Fruit fly (Drosophila melanogaster): ENCODE measurements around the gene bru3.

bru3 gene

DNA sequence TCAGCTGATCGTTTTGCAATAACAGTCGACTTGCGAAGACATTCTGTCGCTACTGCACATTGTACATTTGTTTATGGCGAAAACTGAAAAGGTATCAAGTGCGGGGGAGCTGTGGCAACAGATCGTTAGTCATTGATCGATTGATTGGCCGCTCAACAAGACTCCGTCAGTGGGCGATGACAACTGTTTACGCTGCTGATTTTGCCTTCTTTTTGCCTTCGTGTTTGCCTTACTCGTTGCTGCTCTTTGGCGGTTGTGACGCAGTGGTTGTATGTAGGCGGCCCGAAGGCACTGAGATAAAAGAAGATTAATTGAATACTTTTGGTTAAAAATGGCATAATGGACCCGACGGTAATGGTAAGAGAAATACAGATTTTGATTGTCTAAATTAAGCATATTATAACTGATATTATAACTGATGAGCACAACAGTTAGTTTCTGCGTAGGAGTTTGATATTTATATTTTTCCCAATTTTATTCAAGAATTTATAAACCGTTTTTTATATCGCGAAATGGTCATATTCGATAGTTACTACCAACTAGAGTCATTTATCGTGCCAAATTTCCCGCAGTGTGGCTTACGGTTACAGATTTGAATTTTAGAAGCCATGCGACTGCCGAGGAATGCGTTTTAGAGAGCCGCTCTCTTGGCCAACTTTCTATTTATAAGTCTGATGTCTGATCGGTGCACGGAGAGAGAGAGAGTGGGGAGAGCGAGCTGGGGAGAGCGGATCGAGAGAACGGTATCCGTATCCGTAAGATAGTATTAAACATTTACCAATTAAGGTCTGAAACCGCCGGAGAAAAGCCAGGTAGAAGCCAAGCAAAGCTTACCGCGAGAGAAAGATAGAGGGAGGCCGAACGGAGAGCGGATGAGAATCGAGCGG is 326.4 kb downstream of the bru3 start (continued):
- TF ChIP-seq Elba2 (GFP tag; optimal IDR thresholded peaks at IDR 0.05) (no peak), sens-2 (GFP tag; IDR thresholded peaks at IDR 0.05) (no peak; the same call in 1 of the 2 replicates), Asciz (GFP tag; optimal IDR thresholded peaks at IDR 0.05) (peak; percentile 94), vvl (GFP tag; IDR thresholded peaks at IDR 0.05) (peak; percentile 89), nerfin-1 (tag; optimal IDR thresholded peaks at IDR 0.05) (peak; percentile 83), fd96Cb (tag; optimal IDR thresholded peaks at IDR 0.05) (peak; percentile 93), fd3F (GFP tag; optimal IDR thresholded peaks at IDR 0.05) (peak; percentile 80), stc (GFP tag; IDR thresholded peaks at IDR 0.05) (peak; percentile 82), danr (GFP tag; IDR thresholded peaks at IDR 0.05) (peak; percentile 82), CG8388 (GFP tag; optimal IDR thresholded peaks at IDR 0.05) (peak; percentile 90), Ada2b (GFP tag; IDR thresholded peaks at IDR 0.05) (peak; percentile 84), dpn (GFP tag; optimal IDR thresholded peaks at IDR 0.05) (peak; percentile 72 to 88), slbo (GFP tag; IDR thresholded peaks at IDR 0.05) (peak; percentile 88), ash1 (GFP tag; optimal IDR thresholded peaks at IDR 0.05) (no peak), CG7963 (GFP tag; IDR thresholded peaks at IDR 0.05; ENCODE audit: partially characterized antibody) (no peak), HLH4C (GFP tag; IDR thresholded peaks at IDR 0.05; ENCODE audit: partially characterized antibody) (no peak), CG17612 (GFP tag; IDR thresholded peaks at IDR 0.05) (peak; percentile 55), CG9932 (GFP tag; IDR thresholded peaks at IDR 0.05) (peak; percentile 84), inv (GFP tag; IDR thresholded peaks at IDR 0.05; ENCODE audit: partially characterized antibody) (no peak), ems (GFP tag; optimal IDR thresholded peaks at IDR 0.05) (peak; percentile 81), Xbp1 (GFP tag; optimal IDR thresholded peaks at IDR 0.05) (peak; percentile 90), CG9609 (GFP tag; optimal IDR thresholded peaks at IDR 0.05) (peak; percentile 56), Sry-δ (GFP tag; optimal IDR thresholded peaks at IDR 0.05) (peak; percentile 47), CG10979 (tag; optimal IDR thresholded peaks at IDR 0.05) (peak; percentile 93), Tbp (GFP tag; optimal IDR thresholded peaks at IDR 0.05) (no peak), CG6689 (GFP tag; IDR thresholded peaks at IDR 0.05) (peak; percentile 87), chif (GFP tag; optimal IDR thresholded peaks at IDR 0.05) (peak; percentile 56 to 66), cg (GFP tag; optimal IDR thresholded peaks at IDR 0.05) (no peak), HLH54F (GFP tag; optimal IDR thresholded peaks at IDR 0.05) (peak; percentile 70)

DNA sequence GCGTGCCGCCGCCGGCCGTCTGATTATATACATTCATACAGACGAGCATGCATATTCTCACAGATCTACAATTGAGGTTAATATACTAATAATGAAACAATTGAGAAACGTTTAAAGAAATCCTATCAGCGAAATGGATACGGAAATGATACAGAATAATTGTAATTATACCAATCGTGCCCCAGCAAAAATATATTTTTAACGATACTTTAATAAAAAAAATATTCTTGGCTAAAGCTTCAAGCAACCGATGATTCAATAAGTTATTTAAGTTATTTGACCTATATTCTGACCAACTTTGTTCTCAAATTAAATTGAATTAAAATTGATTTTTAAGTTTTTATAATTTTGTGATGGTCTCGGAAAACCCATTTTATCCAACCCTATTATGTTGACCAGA is 327.1 kb downstream of the bru3 start:
- TF ChIP-seq croc (GFP tag; conservative IDR thresholded peaks at IDR 0.05): no peak
- no peak for TF ChIP-seq Nf-YC (tag; optimal IDR thresholded peaks at IDR 0.05)
- TF ChIP-seq slbo (GFP tag; IDR thresholded peaks at IDR 0.05): peak; percentile 15; the same call in 1 of the 2 replicates
- TF ChIP-seq phol (tag; optimal IDR thresholded peaks at IDR 0.05): no peak
- TF ChIP-seq nmo (GFP tag; optimal IDR thresholded peaks at IDR 0.05): peak; percentile 43
- no peak for TF ChIP-seq prd (optimal IDR thresholded peaks at IDR 0.05)
- peak; percentile 10; the same call in 1 of the 3 replicates for TF ChIP-seq prd (GFP tag; IDR thresholded peaks at IDR 0.05)
- no peak for TF ChIP-seq CG18476 (GFP tag; optimal IDR thresholded peaks at IDR 0.05)
- peak; percentile 36 for TF ChIP-seq CG6689 (GFP tag; IDR thresholded peaks at IDR 0.05)
- no peak for TF ChIP-seq pzg (GFP tag; optimal IDR thresholded peaks at IDR 0.05)
- peak; percentile 27; the same call in 1 of the 3 replicates for TF ChIP-seq tgo (GFP tag; IDR thresholded peaks at IDR 0.05)
- peak; percentile 27 for TF ChIP-seq Sox100B (GFP tag; optimal IDR thresholded peaks at IDR 0.05)
- TF ChIP-seq esg (GFP tag; conservative IDR thresholded peaks at IDR 0.05): 0 out of 2 replicates have a peak, but pooled peaks have one; percentile 10
- TF ChIP-seq nerfin-1 (tag; optimal IDR thresholded peaks at IDR 0.05): no peak
- no peak for TF ChIP-seq BtbVII (GFP tag; optimal IDR thresholded peaks at IDR 0.05)
- TF ChIP-seq Ptx1 (GFP tag; IDR thresholded peaks at IDR 0.05): peak; percentile 34; the same call in 1 of the 2 replicates
- TF ChIP-seq row (GFP tag; IDR thresholded peaks at IDR 0.05): 0 out of 3 replicates have a peak, but pooled peaks have one; percentile 5
- no peak for TF ChIP-seq Ada2b (GFP tag; IDR thresholded peaks at IDR 0.05)
- TF ChIP-seq Xrp1 (GFP tag; IDR thresholded peaks at IDR 0.05): no peak; the same call in 1 of the 2 replicates
- TF ChIP-seq Drgx (GFP tag; IDR thresholded peaks at IDR 0.05): no peak
- TF ChIP-seq sr (GFP tag; IDR thresholded peaks at IDR 0.05): 0 out of 3 replicates have a peak, but pooled peaks have one; percentile 47
- TF ChIP-seq CG4282 (GFP tag; optimal IDR thresholded peaks at IDR 0.05): no peak
- no peak for TF ChIP-seq bbx (GFP tag; IDR thresholded peaks at IDR 0.05; ENCODE audit: partially characterized antibody)
- TF ChIP-seq CG11696 (GFP tag; IDR thresholded peaks at IDR 0.05): peak; percentile 69

All from whole organism, embryonic.